Worm (Caenorhabditis elegans) whole organism, L3 larva: ENCODE measurements around the gene fmo-5.
A peak's percentile ranks its signal among the peaks of the same experiment; 100 is the strongest.
"Not testable (repeated sequence)": the region's sequence is repeated elsewhere in the genome, so short reads cannot be mapped to it uniquely, and the experiment has no call there.

Source experiments
- R02D3.7 ChIP-seq: fragments of 150-350 bp; optimal IDR thresholded peaks from 2 replicates; lab custom pipeline; 2014; ENCODE audit warnings: missing biosample characterization, missing genetic modification characterization
- ZK546.5 ChIP-seq: sonication (generic microtip); optimal IDR thresholded peaks from 2 replicates; lab custom pipeline; 2017; ENCODE audit warnings: missing biosample characterization, missing genetic modification characterization
- aly-2 ChIP-seq: fragments of 150-350 bp; optimal IDR thresholded peaks from 2 replicates; lab custom pipeline; 2014; ENCODE audit warnings: missing biosample characterization, missing genetic modification characterization
- ama-1 ChIP-seq: fragments of 150-350 bp; optimal IDR thresholded peaks from 2 replicates; lab custom pipeline; 2018
- ceh-16 ChIP-seq: sonication (generic microtip); optimal IDR thresholded peaks from 2 replicates; lab custom pipeline; 2017; ENCODE audit warnings: missing biosample characterization, missing genetic modification characterization
- ceh-82 ChIP-seq: fragments of 150-350 bp; optimal IDR thresholded peaks from 2 replicates; lab custom pipeline; 2014; ENCODE audit warnings: missing biosample characterization, missing genetic modification characterization
- ceh-9 ChIP-seq: sonication (generic microtip); optimal IDR thresholded peaks from 2 replicates; lab custom pipeline; 2018; ENCODE audit warnings: missing biosample characterization, missing genetic modification characterization
- daf-12 ChIP-seq: fragments of 150-350 bp; optimal IDR thresholded peaks from 2 replicates; lab custom pipeline; 2014; ENCODE audit warnings: missing biosample characterization, missing genetic modification reagents, missing genetic modification characterization
- egl-5 ChIP-seq: fragments of 150-350 bp; optimal IDR thresholded peaks from 2 replicates; lab custom pipeline; 2017; ENCODE audit warnings: missing biosample characterization, missing genetic modification reagents, missing genetic modification characterization, inconsistent platforms
- elt-2 ChIP-seq: sonication (generic microtip); optimal IDR thresholded peaks from 2 replicates; lab custom pipeline; 2016; ENCODE audit warnings: missing genetic modification reagents, mild to moderate bottlenecking, missing genetic modification characterization, missing compliant biosample characterization
- elt-3 ChIP-seq, 3 experiments: fragments of 150-350 bp in 1 of 3; sonication (generic microtip) in 2 of 3; optimal IDR thresholded peaks; 2 replicates in 2 of 3; 4 replicates in 1 of 3; lab custom pipeline; 2014 to 2017; ENCODE audit warnings: missing biosample characterization in 3 of 3, missing genetic modification characterization in 3 of 3
- eor-1 ChIP-seq, 2 experiments: fragments of 150-350 bp; optimal IDR thresholded peaks; 2 replicates each; lab custom pipeline; 2014 to 2018; ENCODE audit warnings: missing biosample characterization in 2 of 2, missing genetic modification characterization in 2 of 2
- hmg-11 ChIP-seq: sonication (generic microtip); optimal IDR thresholded peaks from 2 replicates; lab custom pipeline; 2016; ENCODE audit warnings: missing genetic modification characterization, missing compliant biosample characterization
- jun-1 ChIP-seq: fragments of 150-350 bp; optimal IDR thresholded peaks from 2 replicates; lab custom pipeline; 2014; ENCODE audit warnings: missing biosample characterization, missing genetic modification reagents, missing genetic modification characterization
- lin-15B ChIP-seq: fragments of 150-350 bp; optimal IDR thresholded peaks from 2 replicates; lab custom pipeline; 2014; ENCODE audit warnings: missing biosample characterization, missing genetic modification characterization
- lsy-12 ChIP-seq: sonication (generic microtip); optimal IDR thresholded peaks from 2 replicates; lab custom pipeline; 2016; ENCODE audit warnings: mild to moderate bottlenecking, missing genetic modification characterization, missing compliant biosample characterization
- mml-1 ChIP-seq: fragments of 150-350 bp; sonication (generic microtip); optimal IDR thresholded peaks from 3 replicates; lab custom pipeline; 2014; ENCODE audit warnings: missing biosample characterization, missing genetic modification characterization
- nfya-1 ChIP-seq: sonication (generic microtip); optimal IDR thresholded peaks from 2 replicates; lab custom pipeline; 2017; ENCODE audit warnings: missing genetic modification characterization, mild to moderate bottlenecking, missing compliant biosample characterization, antibody characterized with exemption, moderate library complexity; ENCODE audit not compliant: insufficient read depth
- nhr-11 ChIP-seq: fragments of 150-350 bp; optimal IDR thresholded peaks from 2 replicates; lab custom pipeline; 2014; ENCODE audit warnings: missing biosample characterization, missing genetic modification characterization
- nhr-237 ChIP-seq: fragments of 150-350 bp; optimal IDR thresholded peaks from 2 replicates; lab custom pipeline; 2014; ENCODE audit warnings: missing biosample characterization, missing genetic modification characterization
- nhr-28 ChIP-seq: fragments of 150-350 bp; optimal IDR thresholded peaks from 2 replicates; lab custom pipeline; 2014; ENCODE audit warnings: missing biosample characterization, missing genetic modification characterization
- nhr-43 ChIP-seq: sonication (generic microtip); optimal IDR thresholded peaks from 2 replicates; lab custom pipeline; 2016; ENCODE audit warnings: mild to moderate bottlenecking, missing genetic modification characterization, missing compliant biosample characterization; ENCODE audit not compliant: poor library complexity, severe bottlenecking
- nhr-77 ChIP-seq: fragments of 150-350 bp; optimal IDR thresholded peaks from 2 replicates; lab custom pipeline; 2014; ENCODE audit warnings: missing biosample characterization, missing genetic modification characterization
- pha-4 ChIP-seq: fragments of 150-350 bp; optimal IDR thresholded peaks from 2 replicates; lab custom pipeline; 2014; ENCODE audit warnings: missing biosample characterization, missing genetic modification reagents, missing genetic modification characterization
- pqm-1 ChIP-seq: fragments of 150-350 bp; optimal IDR thresholded peaks from 2 replicates; lab custom pipeline; 2017; ENCODE audit warnings: missing biosample characterization, missing genetic modification characterization, inconsistent platforms
- skn-1 ChIP-seq: fragments of 150-350 bp; optimal IDR thresholded peaks from 2 replicates; lab custom pipeline; 2014; ENCODE audit warnings: missing biosample characterization, missing genetic modification characterization
- tbx-2 ChIP-seq: sonication (generic microtip); optimal IDR thresholded peaks from 2 replicates; lab custom pipeline; 2016; ENCODE audit warnings: mild to moderate bottlenecking, missing genetic modification characterization, missing compliant biosample characterization
- unc-39 ChIP-seq: sonication (generic microtip); optimal IDR thresholded peaks from 4 replicates; lab custom pipeline; 2017; ENCODE audit warnings: missing biosample characterization, missing genetic modification characterization
- unc-62 ChIP-seq: fragments of 150-350 bp; sonication (generic microtip); optimal IDR thresholded peaks from 4 replicates; lab custom pipeline; 2014; ENCODE audit warnings: missing biosample characterization, missing genetic modification reagents, missing genetic modification characterization
- ztf-4 ChIP-seq: fragments of 150-350 bp; optimal IDR thresholded peaks from 2 replicates; lab custom pipeline; 2014; ENCODE audit warnings: missing biosample characterization, missing genetic modification characterization

The fmo-5 gene

ce11 chrV:890835-891234, 12.6 kb downstream of the fmo-5 start, which contains the start of gene srlf-22:
Gene srlf-22, plus strand, starts transcription at chrV:891135.
- TF ChIP-seq eor-1 (tag; optimal IDR thresholded peaks at IDR 0.05; lab: Kevin White, UChicago); tbx-2; nhr-77 (tag; lab: Kevin White, UChicago): not testable (repeated sequence)

ce11 chrV:890423-890822, 13.0 kb downstream of the fmo-5 start, which contains the start of gene srlf-21:
Gene srlf-21, minus strand, starts transcription at chrV:890523.
- no peak for TF ChIP-seq ceh-16
- no peak for TF ChIP-seq egl-5
- TF ChIP-seq mml-1 (tag; lab: Kevin White, UChicago): no peak
- no peak for TF ChIP-seq pqm-1 (tag; lab: Kevin White, UChicago)

ce11 chrV:889216-889615, 14.2 kb downstream of the fmo-5 start, which contains the start of gene T02B11.6:
Gene T02B11.6, minus strand, starts transcription at chrV:889316.
- no peak for TF ChIP-seq ama-1
- no peak for TF ChIP-seq lin-15B (tag; lab: Kevin White, UChicago)

- no peak for TF ChIP-seq ceh-9 (tag; lab: Kevin White, UChicago)
- no peak for TF ChIP-seq daf-12
- TF ChIP-seq ceh-16: no peak
- no peak for TF ChIP-seq ztf-4
- no peak for TF ChIP-seq elt-2
- TF ChIP-seq lsy-12 (tag; lab: Kevin White, UChicago): no peak
- TF ChIP-seq, all 47 proteins: peak for 0
Measured at ce11 chrV:884324-884723, 19.1 kb downstream of the fmo-5 start, which contains the start of gene srj-38. Gene srj-38, minus strand, starts transcription at chrV:884424.

- TF ChIP-seq nfya-1 (tag; lab: Kevin White, UChicago) (no peak), ztf-4 (no peak)
Measured at ce11 chrV:879171-879570, 24.3 kb downstream of the fmo-5 start, which contains the start of gene srg-53. Gene srg-53, plus strand, starts transcription at chrV:879471.

ce11 chrV:878567-878966, 24.9 kb downstream of the fmo-5 start, which contains the start of gene T02B11.8:
Gene T02B11.8, minus strand, starts transcription at chrV:878667.
- TF ChIP-seq skn-1 (tag; lab: Kevin White, UChicago): no peak
- TF ChIP-seq elt-2: peak; percentile 45

- no peak for TF ChIP-seq pha-4 (tag; lab: Kevin White, UChicago)
- TF ChIP-seq unc-62: no peak
- no peak for TF ChIP-seq ceh-16
- no peak for TF ChIP-seq daf-12
- no peak for TF ChIP-seq R02D3.7 (tag; lab: Kevin White, UChicago)
- no peak for TF ChIP-seq hmg-11 (tag; lab: Kevin White, UChicago)
- TF ChIP-seq elt-3 (tag; optimal IDR thresholded peaks at IDR 0.05; lab: Kevin White, UChicago): no peak
- TF ChIP-seq jun-1 (tag; lab: Kevin White, UChicago): no peak
Measured at ce11 chrV:875945-876344, 27.5 kb downstream of the fmo-5 start, which contains the start of gene T02B11.9. Gene T02B11.9, plus strand, starts transcription at chrV:876245.

ce11 chrV:871029-871428, 32.4 kb downstream of the fmo-5 start, which contains the start of gene T02B11.4:
Gene T02B11.4, minus strand, starts transcription at chrV:871129.
- TF ChIP-seq ztf-4 (no peak), hmg-11 (tag; lab: Kevin White, UChicago) (no peak), elt-2 (no peak), unc-39 (no peak)

- TF ChIP-seq aly-2 (tag; lab: Kevin White, UChicago): no peak
- no peak for TF ChIP-seq ceh-82 (tag; lab: Kevin White, UChicago)
- TF ChIP-seq pha-4 (tag; lab: Kevin White, UChicago): no peak
- no peak for TF ChIP-seq eor-1 (tag; optimal IDR thresholded peaks at IDR 0.05; lab: Kevin White, UChicago)
- no peak for TF ChIP-seq pqm-1 (tag; lab: Kevin White, UChicago)
- TF ChIP-seq jun-1 (tag; lab: Kevin White, UChicago): no peak
- no peak for TF ChIP-seq hmg-11 (tag; lab: Kevin White, UChicago)
- no peak for TF ChIP-seq nhr-11
- no peak for TF ChIP-seq R02D3.7 (tag; lab: Kevin White, UChicago)
- TF ChIP-seq nhr-237 (tag; lab: Kevin White, UChicago): no peak
- TF ChIP-seq elt-3 (tag; optimal IDR thresholded peaks at IDR 0.05; lab: Kevin White, UChicago): no peak
- TF ChIP-seq egl-5: no peak
- TF ChIP-seq ZK546.5 (tag; lab: Kevin White, UChicago): no peak
- TF ChIP-seq unc-39: no peak
- no peak for TF ChIP-seq nhr-77 (tag; lab: Kevin White, UChicago)
- no peak for TF ChIP-seq nhr-28 (tag; lab: Kevin White, UChicago)
- TF ChIP-seq mml-1 (tag; lab: Kevin White, UChicago): no peak
- no peak for TF ChIP-seq nhr-43 (tag; lab: Kevin White, UChicago)
Measured at ce11 chrV:866729-867128, 36.7 kb downstream of the fmo-5 start, which contains the start of gene T02B11.3. Gene T02B11.3, minus strand, starts transcription at chrV:866829.
